Worm (Caenorhabditis elegans): Measurements from ENCODE around the gene K12H6.2.

Gene K12H6.2

ce11 chrII:2801764-2802163, 13.6 kb downstream of the K12H6.2 start:
- TF ChIP-seq lin-13 (GFP tag; optimal IDR thresholded peaks at IDR 0.05) (peak; percentile 48), nhr-25 (tag; optimal IDR thresholded peaks at IDR 0.05) (no peak)

- peak; percentile 30 for TF ChIP-seq nhr-129 (tag; optimal IDR thresholded peaks at IDR 0.05)
- TF ChIP-seq unc-55 (GFP tag; optimal IDR thresholded peaks at IDR 0.05) = no peak
- peak; percentile 63 for TF ChIP-seq elt-1 (tag; optimal IDR thresholded peaks at IDR 0.05)
- TF ChIP-seq unc-39 (tag; optimal IDR thresholded peaks at IDR 0.05) = no peak
- peak; percentile 47 for TF ChIP-seq unc-62 (GFP tag; optimal IDR thresholded peaks at IDR 0.05)
- TF ChIP-seq sma-9 (GFP tag; optimal IDR thresholded peaks at IDR 0.05) = peak; percentile 93
- no peak for TF ChIP-seq sma-9 (tag; optimal IDR thresholded peaks at IDR 0.05)
- peak; percentile 52 for TF ChIP-seq ztf-4 (tag; optimal IDR thresholded peaks at IDR 0.05)
- TF ChIP-seq ceh-16 (tag; optimal IDR thresholded peaks at IDR 0.05) = no peak
- no peak for TF ChIP-seq snpc-4 (tag; optimal IDR thresholded peaks at IDR 0.05)
- TF ChIP-seq crh-2 (tag; optimal IDR thresholded peaks at IDR 0.05) = peak; percentile 66
- TF ChIP-seq nhr-12 (tag; optimal IDR thresholded peaks at IDR 0.05) = no peak
- TF ChIP-seq nhr-11 (tag; optimal IDR thresholded peaks at IDR 0.05) = no peak
- TF ChIP-seq mab-5 (tag; optimal IDR thresholded peaks at IDR 0.05) = peak; percentile 15
- TF ChIP-seq elt-3 (tag; optimal IDR thresholded peaks at IDR 0.05) = no peak
- TF ChIP-seq nhr-237 (tag; optimal IDR thresholded peaks at IDR 0.05) = no peak
- TF ChIP-seq skn-1 (tag; optimal IDR thresholded peaks at IDR 0.05) = peak; percentile 46
- TF ChIP-seq egl-27 (tag; optimal IDR thresholded peaks at IDR 0.05) = peak; percentile 77
- no peak for TF ChIP-seq ceh-82 (tag; optimal IDR thresholded peaks at IDR 0.05)
- no peak for TF ChIP-seq aly-2 (tag; optimal IDR thresholded peaks at IDR 0.05)
- TF ChIP-seq lin-39 (tag; optimal IDR thresholded peaks at IDR 0.05) = no peak
- peak; percentile 53 to 65 for TF ChIP-seq mdl-1 (tag; optimal IDR thresholded peaks at IDR 0.05)
- TF ChIP-seq ZK546.5 (tag; optimal IDR thresholded peaks at IDR 0.05) = no peak
- no peak for TF ChIP-seq lin-11 (tag; optimal IDR thresholded peaks at IDR 0.05)
- TF ChIP-seq Y55F3AM.14 (GFP tag; optimal IDR thresholded peaks at IDR 0.05) = no peak
- no peak for TF ChIP-seq ztf-1 (GFP tag; conservative IDR thresholded peaks at IDR 0.05)
- TF ChIP-seq R02D3.7 (tag; optimal IDR thresholded peaks at IDR 0.05) = no peak
- no peak for TF ChIP-seq ztf-11 (tag; optimal IDR thresholded peaks at IDR 0.05)
- peak in 1 of 2 experiments; percentile 73 for TF ChIP-seq lsy-2 (tag; optimal IDR thresholded peaks at IDR 0.05)
- no peak for TF ChIP-seq mbf-1 (tag; optimal IDR thresholded peaks at IDR 0.05)
- TF ChIP-seq F13H6.1 (tag; optimal IDR thresholded peaks at IDR 0.05) = peak; percentile 85
- peak; percentile 40 for TF ChIP-seq nhr-77 (tag; optimal IDR thresholded peaks at IDR 0.05)
- TF ChIP-seq lin-13 (GFP tag; optimal IDR thresholded peaks at IDR 0.05) = peak; percentile 79
- TF ChIP-seq peb-1 (tag; optimal IDR thresholded peaks at IDR 0.05) = no peak
- peak; percentile 90 for TF ChIP-seq nhr-21 (tag; optimal IDR thresholded peaks at IDR 0.05)
- no peak for TF ChIP-seq nhr-10 (tag; optimal IDR thresholded peaks at IDR 0.05)
- TF ChIP-seq ama-1 (optimal IDR thresholded peaks at IDR 0.05) = no peak
- TF ChIP-seq dmd-4 (tag; optimal IDR thresholded peaks at IDR 0.05) = no peak
- peak; percentile 94 for TF ChIP-seq fos-1 (tag; optimal IDR thresholded peaks at IDR 0.05)
- TF ChIP-seq blmp-1 (tag; optimal IDR thresholded peaks at IDR 0.05; ENCODE audit: insufficient read depth) = peak; percentile 79
- TF ChIP-seq C34F6.9 (tag; optimal IDR thresholded peaks at IDR 0.05) = peak; percentile 38
- peak; percentile 44 for TF ChIP-seq nhr-6 (tag; optimal IDR thresholded peaks at IDR 0.05)
- no peak for TF ChIP-seq alr-1 (tag; optimal IDR thresholded peaks at IDR 0.05)
- no peak for TF ChIP-seq nhr-23 (tag; optimal IDR thresholded peaks at IDR 0.05)
- TF ChIP-seq gmeb-1 (tag; optimal IDR thresholded peaks at IDR 0.05) = peak; percentile 75
- peak; percentile 96 for TF ChIP-seq sma-3 (GFP tag; optimal IDR thresholded peaks at IDR 0.05)
- TF ChIP-seq zag-1 (tag; optimal IDR thresholded peaks at IDR 0.05) = no peak
- peak; percentile 86 for TF ChIP-seq nhr-25 (tag; optimal IDR thresholded peaks at IDR 0.05)
- TF ChIP-seq sem-4 (tag; optimal IDR thresholded peaks at IDR 0.05) = peak; percentile 27
Observed at ce11 chrII:2800550-2801233, 14.7 kb downstream of the K12H6.2 start, which contains the start of gene nhr-119. Gene nhr-119 (minus strand): TSS chrII:2800600.

All from whole organism, L2 larva.